Worm (Caenorhabditis elegans) whole organism, early embryonic: ENCODE data around the gene ceh-37.

Experiments used
- B0310.2 ChIP-seq: sonication (generic microtip); optimal IDR thresholded peaks from 2 replicates; lab custom pipeline; 2016; ENCODE audit warnings: mild to moderate bottlenecking, missing genetic modification characterization, missing compliant biosample characterization
- F13C5.2 ChIP-seq: sonication (generic microtip); optimal IDR thresholded peaks from 2 replicates; lab custom pipeline; 2017; ENCODE audit warnings: mild to moderate bottlenecking, missing genetic modification characterization, inconsistent platforms, missing compliant biosample characterization
- aly-1 ChIP-seq: sonication (generic microtip); optimal IDR thresholded peaks from 2 replicates; lab custom pipeline; 2016; ENCODE audit warnings: missing genetic modification characterization, missing compliant biosample characterization
- ama-1 ChIP-seq: fragments of 150-350 bp; optimal IDR thresholded peaks from 2 replicates; lab custom pipeline; 2014
- ceh-13 ChIP-seq: fragments of 200-800 bp; sonication (Bioruptor generic); optimal IDR thresholded peaks from 2 replicates; lab custom pipeline; 2018; ENCODE audit warnings: mild to moderate bottlenecking, missing genetic modification characterization, missing compliant biosample characterization
- ceh-36 ChIP-seq: sonication (generic microtip); optimal IDR thresholded peaks from 2 replicates; lab custom pipeline; 2016; ENCODE audit warnings: missing genetic modification characterization, inconsistent platforms, missing compliant biosample characterization
- ets-7 ChIP-seq: sonication (generic microtip); optimal IDR thresholded peaks from 2 replicates; lab custom pipeline; 2016; ENCODE audit warnings: missing genotype, missing genetic modification characterization, missing compliant biosample characterization
- flt-1 ChIP-seq: fragments of 200-800 bp; sonication (Bioruptor generic); IDR thresholded peaks from 2 replicates; pipeline ENCODE4 v1.3.6; 2022; ENCODE audit warnings: missing genetic modification characterization, missing compliant biosample characterization
- hmbx-1 ChIP-seq: sonication (generic microtip); optimal IDR thresholded peaks from 2 replicates; lab custom pipeline; 2016; ENCODE audit warnings: mild to moderate bottlenecking, missing genetic modification characterization, missing compliant biosample characterization
- hmg-4 ChIP-seq: fragments of 200-800 bp; sonication (Bioruptor generic); optimal IDR thresholded peaks from 2 replicates; lab custom pipeline; 2018; ENCODE audit warnings: mild to moderate bottlenecking, missing genetic modification characterization, missing compliant biosample characterization
- pes-1 ChIP-seq: fragments of 200-800 bp; sonication (Bioruptor generic); IDR thresholded peaks from 2 replicates; pipeline ENCODE4 v1.3.6; 2022; ENCODE audit warnings: missing genetic modification reagents, missing genetic modification characterization, missing compliant biosample characterization
- tbx-11 ChIP-seq: fragments of 200-800 bp; sonication (Bioruptor generic); IDR thresholded peaks from 2 replicates; pipeline ENCODE4 v1.3.6; 2022; ENCODE audit warnings: missing genetic modification characterization, missing compliant biosample characterization
- tra-4 ChIP-seq: sonication (generic microtip); optimal IDR thresholded peaks from 2 replicates; lab custom pipeline; 2017; ENCODE audit warnings: missing genetic modification characterization, missing compliant biosample characterization

- TF ChIP-seq ama-1 (lab: Kevin White, UChicago) (no peak), ceh-36 (tag; lab: Kevin White, UChicago) (no peak), F13C5.2 (no peak), B0310.2 (tag; lab: Kevin White, UChicago) (no peak), ceh-13 (GFP tag; lab: Kevin White, UChicago) (no peak), aly-1 (no peak), hmg-4 (no peak), tra-4 (tag; lab: Kevin White, UChicago) (no peak), pes-1 (no peak), tbx-11 (GFP tag; lab: Robert Waterston, UW) (no peak), ets-7 (tag; lab: Kevin White, UChicago) (no peak), flt-1 (no peak), hmbx-1 (no peak)
These were observed 50.9 kb downstream of the ceh-37 start, which contains the start of gene ceh-90 for ce11 chrX:14156913-14157312.
